Worm (Caenorhabditis elegans) whole organism, L1 larva: ENCODE measurements around the gene Y60C6A.3.

Experiments used
- C04F5.9 ChIP-seq: sonication (generic microtip); optimal IDR thresholded peaks from 2 replicates; lab custom pipeline; 2016; ENCODE audit warnings: missing genetic modification characterization, missing compliant biosample characterization
- C34B4.2 ChIP-seq: sonication (generic microtip); optimal IDR thresholded peaks from 2 replicates; lab custom pipeline; 2017; ENCODE audit warnings: mild to moderate bottlenecking, missing genetic modification characterization, missing compliant biosample characterization
- aha-1 ChIP-seq: fragments of 150-350 bp; optimal IDR thresholded peaks from 2 replicates; lab custom pipeline; 2014; ENCODE audit warnings: missing biosample characterization, missing genetic modification characterization
- ama-1 ChIP-seq: fragments of 150-350 bp; optimal IDR thresholded peaks from 2 replicates; lab custom pipeline; 2014
- blmp-1 ChIP-seq: fragments of 150-350 bp; optimal IDR thresholded peaks from 2 replicates; lab custom pipeline; 2014; ENCODE audit warnings: missing biosample characterization, missing genetic modification characterization
- ceh-90 ChIP-seq: sonication (generic microtip); optimal IDR thresholded peaks from 2 replicates; lab custom pipeline; 2016; ENCODE audit warnings: missing genetic modification characterization, missing compliant biosample characterization
- ces-1 ChIP-seq: fragments of 150-350 bp; optimal IDR thresholded peaks from 2 replicates; lab custom pipeline; 2014; ENCODE audit warnings: missing biosample characterization, missing genetic modification reagents, missing genetic modification characterization
- dpl-1 ChIP-seq, 3 experiments: fragments of 150-350 bp in 2 of 3; sonication (generic microtip) in 1 of 3; optimal IDR thresholded peaks; 2 replicates each; lab custom pipeline; 2014 to 2017; ENCODE audit warnings: missing biosample characterization in 3 of 3, missing genetic modification characterization in 3 of 3, missing genetic modification reagents in 3 of 3
- egl-13 ChIP-seq: sonication (generic microtip); optimal IDR thresholded peaks from 2 replicates; lab custom pipeline; 2016; ENCODE audit warnings: missing genotype, missing genetic modification reagents, missing genetic modification characterization, missing compliant biosample characterization
- egl-27 ChIP-seq, 2 experiments: fragments of 150-350 bp in 1 of 2; sonication (generic microtip); optimal IDR thresholded peaks; 3 replicates each; lab custom pipeline; 2017 to 2018; ENCODE audit warnings: missing biosample characterization in 2 of 2, missing genetic modification characterization in 2 of 2, missing genetic modification reagents in 2 of 2
- ets-5 ChIP-seq: fragments of 200-800 bp; sonication (Bioruptor generic); IDR thresholded peaks from 2 replicates; pipeline ENCODE4 v1.3.6; 2022; ENCODE audit warnings: missing genetic modification characterization, missing compliant biosample characterization
- fkh-4 ChIP-seq: sonication (generic microtip); optimal IDR thresholded peaks from 2 replicates; lab custom pipeline; 2016; ENCODE audit warnings: missing compliant biosample characterization, missing genetic modification characterization, borderline replicate concordance
- fkh-8 ChIP-seq: sonication (generic microtip); optimal IDR thresholded peaks from 2 replicates; lab custom pipeline; 2016; ENCODE audit warnings: mild to moderate bottlenecking, missing genetic modification characterization, missing compliant biosample characterization
- fos-1 ChIP-seq: fragments of 150-350 bp; optimal IDR thresholded peaks from 2 replicates; lab custom pipeline; 2014; ENCODE audit warnings: missing biosample characterization, missing genetic modification characterization
- hlh-17 ChIP-seq: fragments of 200-800 bp; sonication (Bioruptor generic); optimal IDR thresholded peaks from 2 replicates; lab custom pipeline; 2018; ENCODE audit warnings: missing genetic modification characterization, mild to moderate bottlenecking, missing compliant biosample characterization, moderate library complexity, borderline replicate concordance
- hlh-4 ChIP-seq: sonication (generic microtip); optimal IDR thresholded peaks from 2 replicates; lab custom pipeline; 2016; ENCODE audit warnings: mild to moderate bottlenecking, missing genetic modification characterization, missing compliant biosample characterization
- hpl-2 ChIP-seq: fragments of 150-350 bp; optimal IDR thresholded peaks from 2 replicates; lab custom pipeline; 2014; ENCODE audit warnings: missing biosample characterization, missing genetic modification reagents, missing genetic modification characterization
- irx-1 ChIP-seq: sonication (generic microtip); optimal IDR thresholded peaks from 2 replicates; lab custom pipeline; 2016; ENCODE audit warnings: missing genetic modification characterization, missing compliant biosample characterization
- isw-1 ChIP-seq: fragments of 200-800 bp; sonication (Bioruptor generic); IDR thresholded peaks from 2 replicates; pipeline ENCODE4 v1.3.6; 2022; ENCODE audit warnings: missing genetic modification characterization, missing compliant biosample characterization
- lin-14 ChIP-seq: fragments of 200-800 bp; sonication (Bioruptor generic); optimal IDR thresholded peaks from 2 replicates; lab custom pipeline; 2018; ENCODE audit warnings: mild to moderate bottlenecking, missing genetic modification characterization, moderate library complexity, missing compliant biosample characterization
- lin-35 ChIP-seq, 2 experiments: fragments of 150-350 bp; optimal IDR thresholded peaks; 2 replicates each; lab custom pipeline; 2014; ENCODE audit warnings: missing biosample characterization in 2 of 2, missing genetic modification characterization in 2 of 2, missing genetic modification reagents in 2 of 2
- lin-39 ChIP-seq: fragments of 150-350 bp; optimal IDR thresholded peaks from 2 replicates; lab custom pipeline; 2014; ENCODE audit warnings: missing biosample characterization, missing genetic modification reagents, missing genetic modification characterization
- lir-3 ChIP-seq: sonication (generic microtip); optimal IDR thresholded peaks from 2 replicates; lab custom pipeline; 2016; ENCODE audit warnings: mild to moderate bottlenecking, missing genetic modification characterization, moderate library complexity, missing compliant biosample characterization; ENCODE audit not compliant: poor library complexity
- lsy-2 ChIP-seq, 2 experiments: fragments of 150-350 bp; optimal IDR thresholded peaks; 2 replicates each; lab custom pipeline; 2014; ENCODE audit warnings: missing biosample characterization in 2 of 2, missing genetic modification characterization in 2 of 2
- mab-9 ChIP-seq: fragments of 200-800 bp; sonication (Bioruptor generic); IDR thresholded peaks from 2 replicates; pipeline ENCODE4 v1.3.6; 2022; ENCODE audit warnings: missing genetic modification reagents, missing genetic modification characterization, missing compliant biosample characterization
- mdl-1 ChIP-seq, 2 experiments: fragments of 150-350 bp; optimal IDR thresholded peaks; 2 replicates each; lab custom pipeline; 2014 to 2017; ENCODE audit warnings: missing biosample characterization in 2 of 2, missing genetic modification characterization in 2 of 2, inconsistent platforms in 1 of 2
- mef-2 ChIP-seq: fragments of 150-350 bp; optimal IDR thresholded peaks from 2 replicates; lab custom pipeline; 2014; ENCODE audit warnings: missing biosample characterization, missing genetic modification characterization
- nhr-12 ChIP-seq: sonication (generic microtip); optimal IDR thresholded peaks from 2 replicates; lab custom pipeline; 2017; ENCODE audit warnings: missing biosample characterization, missing genetic modification characterization
- nhr-19 ChIP-seq: fragments of 200-800 bp; sonication (Bioruptor generic); conservative IDR thresholded peaks from 2 replicates; pipeline ENCODE4 v1.3.6; 2022; ENCODE audit warnings: missing genetic modification characterization, missing compliant biosample characterization
- nhr-237 ChIP-seq: fragments of 150-350 bp; optimal IDR thresholded peaks from 2 replicates; lab custom pipeline; 2014; ENCODE audit warnings: missing biosample characterization, missing genetic modification characterization
- nhr-28 ChIP-seq: fragments of 150-350 bp; optimal IDR thresholded peaks from 2 replicates; lab custom pipeline; 2014; ENCODE audit warnings: missing biosample characterization, missing genetic modification characterization
- nhr-47 ChIP-seq: sonication (generic microtip); optimal IDR thresholded peaks from 2 replicates; lab custom pipeline; 2016; ENCODE audit warnings: mild to moderate bottlenecking, missing genetic modification characterization, moderate library complexity, missing compliant biosample characterization
- nhr-76 ChIP-seq: sonication (generic microtip); optimal IDR thresholded peaks from 2 replicates; lab custom pipeline; 2017; ENCODE audit warnings: missing biosample characterization, missing genetic modification characterization
- nhr-77 ChIP-seq: fragments of 150-350 bp; optimal IDR thresholded peaks from 2 replicates; lab custom pipeline; 2014; ENCODE audit warnings: missing biosample characterization, missing genetic modification characterization
- nhr-84 ChIP-seq: sonication (generic microtip); optimal IDR thresholded peaks from 2 replicates; lab custom pipeline; 2017; ENCODE audit warnings: missing biosample characterization, missing genetic modification characterization
- nhr-85 ChIP-seq: sonication (generic microtip); peaks from one replicate; lab custom pipeline; 2016; ENCODE audit warnings: missing genetic modification characterization, inconsistent platforms, missing compliant biosample characterization
- pqm-1 ChIP-seq: sonication (generic microtip); optimal IDR thresholded peaks from 3 replicates; lab custom pipeline; 2017; ENCODE audit warnings: missing biosample characterization, missing genetic modification characterization
- snpc-4 ChIP-seq: fragments of 150-350 bp; optimal IDR thresholded peaks from 2 replicates; lab custom pipeline; 2014; ENCODE audit warnings: missing biosample characterization, missing genetic modification characterization
- snu-23 ChIP-seq: sonication (generic microtip); optimal IDR thresholded peaks from 2 replicates; lab custom pipeline; 2016; ENCODE audit warnings: missing genetic modification characterization, missing compliant biosample characterization
- sox-4 ChIP-seq: sonication (generic microtip); optimal IDR thresholded peaks from 2 replicates; lab custom pipeline; 2016; ENCODE audit warnings: missing genetic modification characterization, missing compliant biosample characterization
- sup-37 ChIP-seq: fragments of 200-800 bp; sonication (Bioruptor generic); optimal IDR thresholded peaks from 2 replicates; lab custom pipeline; 2018; ENCODE audit warnings: mild to moderate bottlenecking, missing genetic modification characterization, missing compliant biosample characterization
- swsn-7 ChIP-seq: sonication (generic microtip); optimal IDR thresholded peaks from 2 replicates; lab custom pipeline; 2016; ENCODE audit warnings: missing genetic modification characterization, missing compliant biosample characterization
- unc-130 ChIP-seq: fragments of 150-350 bp; optimal IDR thresholded peaks from 2 replicates; lab custom pipeline; 2017; ENCODE audit warnings: missing biosample characterization, missing genetic modification characterization, inconsistent platforms
- unc-30 ChIP-seq: sonication (generic microtip); optimal IDR thresholded peaks from 2 replicates; lab custom pipeline; 2017; ENCODE audit warnings: missing biosample characterization, missing genetic modification characterization
- unc-62 ChIP-seq: fragments of 150-350 bp; optimal IDR thresholded peaks from 2 replicates; lab custom pipeline; 2014; ENCODE audit warnings: missing biosample characterization, missing genetic modification reagents, missing genetic modification characterization
- unc-98 ChIP-seq: fragments of 200-800 bp; sonication (Bioruptor generic); IDR thresholded peaks from 2 replicates; pipeline ENCODE4 v1.3.6; 2022; ENCODE audit warnings: missing genetic modification characterization, missing compliant biosample characterization
- vab-15 ChIP-seq: sonication (generic microtip); optimal IDR thresholded peaks from 2 replicates; lab custom pipeline; 2017; ENCODE audit warnings: missing genotype, mild to moderate bottlenecking, missing genetic modification characterization, missing compliant biosample characterization
- zag-1 ChIP-seq: fragments of 150-350 bp; optimal IDR thresholded peaks from 2 replicates; lab custom pipeline; 2014; ENCODE audit warnings: missing biosample characterization, missing genetic modification characterization
- ztf-11 ChIP-seq, 2 experiments: sonication (generic microtip); optimal IDR thresholded peaks; 2 replicates each; lab custom pipeline; 2016 to 2017; ENCODE audit warnings: missing genetic modification characterization in 2 of 2, missing biosample characterization in 1 of 2, missing compliant biosample characterization in 1 of 2

Gene Y60C6A.3

ce11 chrV:4820601-4821000 lies 35.0 kb downstream of the Y60C6A.3 start (continued):
- no peak for TF ChIP-seq ceh-90 (tag; lab: Kevin White, UChicago)
- no peak for TF ChIP-seq mab-9
- TF ChIP-seq pqm-1 (tag; lab: Kevin White, UChicago) = no peak
- no peak for TF ChIP-seq ets-5 (GFP tag; lab: Robert Waterston, UW)

- TF ChIP-seq hlh-4 (tag; lab: Kevin White, UChicago) (no peak), unc-130 (no peak), unc-62 (GFP tag; lab: Kevin White, UChicago) (no peak), fkh-8 (no peak), nhr-47 (no peak), lin-35 (GFP tag; optimal IDR thresholded peaks at IDR 0.05; lab: Kevin White, UChicago) (no peak), lsy-2 (tag; optimal IDR thresholded peaks at IDR 0.05; lab: Kevin White, UChicago) (no peak), isw-1 (no peak), swsn-7 (tag; lab: Kevin White, UChicago) (no peak), sup-37 (GFP tag; lab: Kevin White, UChicago) (no peak), zag-1 (no peak), hpl-2 (GFP tag; lab: Kevin White, UChicago) (no peak), unc-98 (no peak), blmp-1 (tag; lab: Kevin White, UChicago) (no peak), nhr-76 (tag; lab: Kevin White, UChicago) (no peak), mdl-1 (tag; optimal IDR thresholded peaks at IDR 0.05; lab: Kevin White, UChicago) (no peak), egl-27 (tag; optimal IDR thresholded peaks at IDR 0.05; lab: Kevin White, UChicago) (no peak)
- TF ChIP-seq, all 84 proteins: peak for 0
Observed at ce11 chrV:4823323-4823682, 37.7 kb downstream of the Y60C6A.3 start, which contains the start of gene adss-1. Gene adss-1, minus strand, starts transcription at chrV:4823423.

ce11 chrV:4823683-4824391 lies 38.2 kb downstream of the Y60C6A.3 start:
- TF ChIP-seq nhr-77 = no peak
- TF ChIP-seq C04F5.9 (tag; lab: Kevin White, UChicago) = no peak
- TF ChIP-seq aha-1 (tag; lab: Kevin White, UChicago) = no peak
- no peak for TF ChIP-seq pqm-1 (tag; lab: Kevin White, UChicago)
- TF ChIP-seq unc-30 (tag; lab: Kevin White, UChicago) = no peak
- no peak for TF ChIP-seq hlh-17 (GFP tag; lab: Kevin White, UChicago)
- TF ChIP-seq nhr-85 = peak; percentile 51
- peak; percentile 80 for TF ChIP-seq ama-1 (lab: Kevin White, UChicago)
- TF ChIP-seq irx-1 (tag; lab: Kevin White, UChicago) = no peak
- TF ChIP-seq vab-15 (tag; lab: Kevin White, UChicago) = no peak
- TF ChIP-seq egl-13 = no peak
- TF ChIP-seq ets-5 (GFP tag; lab: Robert Waterston, UW) = no peak
- no peak for TF ChIP-seq ceh-90 (tag; lab: Kevin White, UChicago)
- TF ChIP-seq fos-1 (tag; lab: Kevin White, UChicago) = no peak
- TF ChIP-seq isw-1 = no peak
- TF ChIP-seq dpl-1 (GFP tag; optimal IDR thresholded peaks at IDR 0.05; lab: Kevin White, UChicago) = no peak
- TF ChIP-seq lin-39 (tag; lab: Kevin White, UChicago) = no peak
- peak; percentile 7 for TF ChIP-seq lin-14 (GFP tag; lab: Kevin White, UChicago)
- no peak for TF ChIP-seq fkh-4 (tag; lab: Kevin White, UChicago)
- no peak for TF ChIP-seq mef-2 (tag; lab: Kevin White, UChicago)
- TF ChIP-seq nhr-84 (tag; lab: Kevin White, UChicago) = no peak
- TF ChIP-seq snpc-4 (tag; lab: Kevin White, UChicago) = no peak
- TF ChIP-seq zag-1 = no peak
- TF ChIP-seq snu-23 = no peak
- TF ChIP-seq unc-62 (GFP tag; lab: Kevin White, UChicago) = no peak
- TF ChIP-seq lir-3 (tag; lab: Kevin White, UChicago) = no peak
- no peak for TF ChIP-seq nhr-28 (tag; lab: Kevin White, UChicago)
- no peak for TF ChIP-seq mdl-1 (tag; optimal IDR thresholded peaks at IDR 0.05; lab: Kevin White, UChicago)
- TF ChIP-seq ces-1 (GFP tag; lab: Kevin White, UChicago) = no peak
- TF ChIP-seq nhr-237 (tag; lab: Kevin White, UChicago) = no peak
- TF ChIP-seq nhr-19 (GFP tag; lab: Robert Waterston, UW) = peak; percentile 24
- TF ChIP-seq unc-130 = no peak
- no peak for TF ChIP-seq C34B4.2 (tag; lab: Kevin White, UChicago)
- TF ChIP-seq ztf-11 (tag; optimal IDR thresholded peaks at IDR 0.05; lab: Kevin White, UChicago) = no peak
- TF ChIP-seq swsn-7 (tag; lab: Kevin White, UChicago) = no peak
- no peak for TF ChIP-seq sox-4
- no peak for TF ChIP-seq nhr-12
